Fruit fly (Drosophila melanogaster) whole organism, adult: ENCODE results near the gene CG11095.
A peak's percentile ranks its signal among the peaks of the same experiment; 100 is the strongest.

Source experiments
- CG11617 ChIP-seq: fragments of 200-800 bp; sonication (Bioruptor generic); optimal IDR thresholded peaks from 2 replicates; lab custom pipeline; 2017; ENCODE audit warnings: mild to moderate bottlenecking, missing biosample characterization, missing genetic modification reagents, missing genetic modification characterization
- CG1620 ChIP-seq: fragments of 200-800 bp; sonication (Bioruptor generic); optimal IDR thresholded peaks from 2 replicates; lab custom pipeline; 2016; ENCODE audit warnings: missing biosample characterization, missing genetic modification characterization
- Mnt ChIP-seq: fragments of 200-800 bp; sonication (Bioruptor generic); optimal IDR thresholded peaks from 2 replicates; lab custom pipeline; 2016; ENCODE audit warnings: missing biosample characterization, mild to moderate bottlenecking, missing genetic modification characterization
- cnc ChIP-seq, 2 experiments: fragments of >200 bp; optimal IDR thresholded peaks; 2 replicates each; lab custom pipeline; 2017
- kay ChIP-seq: fragments of 200-800 bp; sonication (Bioruptor generic); peaks from one replicate; lab custom pipeline; 2016; ENCODE audit warnings: missing biosample characterization, missing genetic modification characterization, borderline replicate concordance

- TF ChIP-seq CG11617 (GFP tag; lab: Kevin White, UChicago) (peak; percentile 69), cnc (optimal IDR thresholded peaks at IDR 0.05; lab: Kevin White, UChicago) (no peak), CG1620 (GFP tag; lab: Kevin White, UChicago) (peak; percentile 25), Mnt (GFP tag; lab: Kevin White, UChicago) (peak; percentile 32), kay (GFP tag; lab: Kevin White, UChicago) (peak; percentile 92)
These were observed 31.8 kb upstream of the CG11095 start for dm6 chrX:13779696-13780095.
